Worm (Caenorhabditis elegans) whole organism, L3 larva: ENCODE data around the gene Y43F8B.12.

Source experiments
- R02D3.7 ChIP-seq: fragments of 150-350 bp; optimal IDR thresholded peaks from 2 replicates; lab custom pipeline; 2014; ENCODE audit warnings: missing biosample characterization, missing genetic modification characterization
- aly-2 ChIP-seq: fragments of 150-350 bp; optimal IDR thresholded peaks from 2 replicates; lab custom pipeline; 2014; ENCODE audit warnings: missing biosample characterization, missing genetic modification characterization
- egl-27 ChIP-seq: sonication (generic microtip); optimal IDR thresholded peaks from 4 replicates; lab custom pipeline; 2017; ENCODE audit warnings: missing biosample characterization, missing genetic modification reagents, missing genetic modification characterization
- jun-1 ChIP-seq: fragments of 150-350 bp; optimal IDR thresholded peaks from 2 replicates; lab custom pipeline; 2014; ENCODE audit warnings: missing biosample characterization, missing genetic modification reagents, missing genetic modification characterization
- lsy-12 ChIP-seq: sonication (generic microtip); optimal IDR thresholded peaks from 2 replicates; lab custom pipeline; 2016; ENCODE audit warnings: mild to moderate bottlenecking, missing genetic modification characterization, missing compliant biosample characterization
- nhr-237 ChIP-seq: fragments of 150-350 bp; optimal IDR thresholded peaks from 2 replicates; lab custom pipeline; 2014; ENCODE audit warnings: missing biosample characterization, missing genetic modification characterization
- pqm-1 ChIP-seq: fragments of 150-350 bp; optimal IDR thresholded peaks from 2 replicates; lab custom pipeline; 2017; ENCODE audit warnings: missing biosample characterization, missing genetic modification characterization, inconsistent platforms
- sea-2 ChIP-seq: fragments of 150-350 bp; sonication (generic microtip); optimal IDR thresholded peaks from 4 replicates; lab custom pipeline; 2014; ENCODE audit warnings: missing biosample characterization, missing genetic modification reagents, missing genetic modification characterization
- ztf-11 ChIP-seq: fragments of 150-350 bp; optimal IDR thresholded peaks from 2 replicates; lab custom pipeline; 2014; ENCODE audit warnings: missing biosample characterization, missing genetic modification characterization

- TF ChIP-seq R02D3.7 (tag; lab: Kevin White, UChicago) (no peak), sea-2 (no peak), pqm-1 (tag; lab: Kevin White, UChicago) (peak; percentile 24), lsy-12 (tag; lab: Kevin White, UChicago) (no peak), aly-2 (no peak), jun-1 (tag; lab: Kevin White, UChicago) (no peak), egl-27 (tag; lab: Kevin White, UChicago) (no peak), ztf-11 (tag; lab: Kevin White, UChicago) (no peak), nhr-237 (tag; lab: Kevin White, UChicago) (no peak)
These were observed 22.7 kb upstream of the Y43F8B.12 start, which contains the start of gene M04C3.1 for ce11 chrV:19445442-19445841.
